Worm (Caenorhabditis elegans) whole organism, late embryonic: ENCODE results near the gene srd-46.

Source experiments
- C38D4.7 ChIP-seq: fragments of 200-800 bp; sonication (Bioruptor generic); optimal IDR thresholded peaks from 2 replicates; lab custom pipeline; 2018; ENCODE audit warnings: mild to moderate bottlenecking, missing genetic modification characterization, moderate library complexity, missing compliant biosample characterization
- F13H6.1 ChIP-seq: sonication (generic microtip); optimal IDR thresholded peaks from 2 replicates; lab custom pipeline; 2016; ENCODE audit warnings: missing genetic modification characterization, missing compliant biosample characterization
- T23F11.4 ChIP-seq: fragments of 200-800 bp; sonication (Bioruptor generic); optimal IDR thresholded peaks from 2 replicates; lab custom pipeline; 2018; ENCODE audit warnings: mild to moderate bottlenecking, missing genetic modification characterization, missing compliant biosample characterization
- Y22D7AL.16 ChIP-seq: sonication (generic microtip); optimal IDR thresholded peaks from 2 replicates; lab custom pipeline; 2016; ENCODE audit warnings: missing genetic modification characterization, missing compliant biosample characterization
- ahr-1 ChIP-seq: sonication (generic microtip); optimal IDR thresholded peaks from 2 replicates; lab custom pipeline; 2016; ENCODE audit warnings: missing genetic modification characterization, missing compliant biosample characterization
- ceh-14 ChIP-seq: sonication (generic microtip); optimal IDR thresholded peaks from 2 replicates; lab custom pipeline; 2016; ENCODE audit warnings: missing genotype, missing genetic modification characterization, missing compliant biosample characterization
- ceh-19 ChIP-seq: fragments of 200-800 bp; sonication (Bioruptor generic); optimal IDR thresholded peaks from 2 replicates; lab custom pipeline; 2018; ENCODE audit warnings: mild to moderate bottlenecking, missing genetic modification characterization, missing compliant biosample characterization
- ceh-22 ChIP-seq: sonication (generic microtip); optimal IDR thresholded peaks from 2 replicates; lab custom pipeline; 2017; ENCODE audit warnings: missing biosample characterization, missing genetic modification characterization
- ceh-24 ChIP-seq: sonication (generic microtip); optimal IDR thresholded peaks from 2 replicates; lab custom pipeline; 2016; ENCODE audit warnings: mild to moderate bottlenecking, missing genetic modification characterization, missing compliant biosample characterization
- ceh-34 ChIP-seq: sonication (generic microtip); optimal IDR thresholded peaks from 2 replicates; lab custom pipeline; 2016; ENCODE audit warnings: mild to moderate bottlenecking, missing genetic modification characterization, missing compliant biosample characterization
- ceh-48 ChIP-seq: sonication (generic microtip); optimal IDR thresholded peaks from 2 replicates; lab custom pipeline; 2016; ENCODE audit warnings: missing genetic modification characterization, inconsistent platforms, missing compliant biosample characterization
- ceh-6 ChIP-seq: fragments of 200-800 bp; sonication (Bioruptor generic); optimal IDR thresholded peaks from 2 replicates; lab custom pipeline; 2018; ENCODE audit warnings: mild to moderate bottlenecking, missing genetic modification characterization, missing compliant biosample characterization
- ceh-9 ChIP-seq: sonication (generic microtip); optimal IDR thresholded peaks from 2 replicates; lab custom pipeline; 2016; ENCODE audit warnings: mild to moderate bottlenecking, missing genetic modification characterization, inconsistent platforms, missing compliant biosample characterization
- che-1 ChIP-seq: sonication (generic microtip); optimal IDR thresholded peaks from 2 replicates; lab custom pipeline; 2016; ENCODE audit warnings: mild to moderate bottlenecking, missing genetic modification characterization, missing compliant biosample characterization
- elt-2 ChIP-seq: sonication (generic microtip); optimal IDR thresholded peaks from 2 replicates; lab custom pipeline; 2016; ENCODE audit warnings: missing genetic modification reagents, missing genetic modification characterization, missing compliant biosample characterization
- elt-4 ChIP-seq: sonication (generic microtip); optimal IDR thresholded peaks from 2 replicates; lab custom pipeline; 2016; ENCODE audit warnings: missing genetic modification characterization, missing compliant biosample characterization
- fkh-10 ChIP-seq: fragments of 150-350 bp; optimal IDR thresholded peaks from 2 replicates; lab custom pipeline; 2014; ENCODE audit warnings: missing biosample characterization, missing genetic modification reagents, missing genetic modification characterization
- fkh-6 ChIP-seq: sonication (generic microtip); optimal IDR thresholded peaks from 2 replicates; lab custom pipeline; 2016; ENCODE audit warnings: missing genetic modification characterization, missing compliant biosample characterization
- gmeb-2 ChIP-seq: sonication (generic microtip); optimal IDR thresholded peaks from 2 replicates; lab custom pipeline; 2016; ENCODE audit warnings: missing genetic modification characterization, inconsistent platforms, missing compliant biosample characterization
- hlh-30 ChIP-seq: sonication (generic microtip); optimal IDR thresholded peaks from 2 replicates; lab custom pipeline; 2017; ENCODE audit warnings: antibody characterized with exemption, missing genetic modification characterization, missing compliant biosample characterization; ENCODE audit not compliant: insufficient read depth
- hlh-8 ChIP-seq: sonication (generic microtip); optimal IDR thresholded peaks from 2 replicates; lab custom pipeline; 2016; ENCODE audit warnings: missing genotype, missing genetic modification characterization, missing compliant biosample characterization
- lim-6 ChIP-seq: sonication (generic microtip); optimal IDR thresholded peaks from 2 replicates; lab custom pipeline; 2016; ENCODE audit warnings: missing genetic modification characterization, missing compliant biosample characterization
- nfya-1 ChIP-seq: sonication (generic microtip); optimal IDR thresholded peaks from 2 replicates; lab custom pipeline; 2017; ENCODE audit warnings: missing genetic modification characterization, mild to moderate bottlenecking, missing compliant biosample characterization, antibody characterized with exemption, moderate library complexity
- nhr-232 ChIP-seq: sonication (generic microtip); optimal IDR thresholded peaks from 2 replicates; lab custom pipeline; 2016; ENCODE audit warnings: missing genetic modification characterization, missing compliant biosample characterization
- npax-4 ChIP-seq: sonication (generic microtip); optimal IDR thresholded peaks from 2 replicates; lab custom pipeline; 2016; ENCODE audit warnings: missing genetic modification characterization, missing compliant biosample characterization
- pax-1 ChIP-seq: fragments of 150-350 bp; optimal IDR thresholded peaks from 2 replicates; lab custom pipeline; 2014; ENCODE audit warnings: missing biosample characterization, missing genetic modification characterization
- pha-2 ChIP-seq: sonication (generic microtip); optimal IDR thresholded peaks from 2 replicates; lab custom pipeline; 2017; ENCODE audit warnings: mild to moderate bottlenecking, missing genetic modification characterization, missing compliant biosample characterization
- pha-4 ChIP-seq: fragments of 150-350 bp; optimal IDR thresholded peaks from 2 replicates; lab custom pipeline; 2018; ENCODE audit warnings: missing biosample characterization, missing genetic modification reagents, missing genetic modification characterization
- pqm-1 ChIP-seq: sonication (generic microtip); optimal IDR thresholded peaks from 2 replicates; lab custom pipeline; 2016; ENCODE audit warnings: missing genetic modification characterization, missing compliant biosample characterization
- ref-2 ChIP-seq: sonication (generic microtip); optimal IDR thresholded peaks from 2 replicates; lab custom pipeline; 2016; ENCODE audit warnings: missing genetic modification characterization, missing compliant biosample characterization
- rnt-1 ChIP-seq: sonication (generic microtip); optimal IDR thresholded peaks from 2 replicates; lab custom pipeline; 2016; ENCODE audit warnings: missing genetic modification characterization, missing compliant biosample characterization
- sdc-2 ChIP-seq: sonication (generic microtip); optimal IDR thresholded peaks from 2 replicates; lab custom pipeline; 2016; ENCODE audit warnings: missing genotype, missing genetic modification characterization, missing compliant biosample characterization
- sox-4 ChIP-seq: sonication (generic microtip); optimal IDR thresholded peaks from 2 replicates; lab custom pipeline; 2017; ENCODE audit warnings: mild to moderate bottlenecking, missing genetic modification characterization, inconsistent platforms, missing compliant biosample characterization
- tbx-2 ChIP-seq: sonication (generic microtip); optimal IDR thresholded peaks from 2 replicates; lab custom pipeline; 2016; ENCODE audit warnings: missing genetic modification characterization, missing compliant biosample characterization
- tbx-7 ChIP-seq: sonication (generic microtip); optimal IDR thresholded peaks from 2 replicates; lab custom pipeline; 2016; ENCODE audit warnings: missing genotype, missing genetic modification characterization, missing compliant biosample characterization
- unc-55 ChIP-seq: sonication (generic microtip); optimal IDR thresholded peaks from 2 replicates; lab custom pipeline; 2017; ENCODE audit warnings: missing biosample characterization, missing genetic modification reagents, missing genetic modification characterization
- zip-5 ChIP-seq: sonication (generic microtip); optimal IDR thresholded peaks from 2 replicates; lab custom pipeline; 2016; ENCODE audit warnings: missing genetic modification characterization, missing compliant biosample characterization

The srd-46 gene

ce11 chrX:12341338-12341737 is 9.4 kb downstream of the srd-46 start, which contains the start of gene zig-2:
Gene zig-2 (minus strand): TSS chrX:12341438.
- TF ChIP-seq gmeb-2 (no peak), Y22D7AL.16 (tag; lab: Kevin White, UChicago) (no peak), T23F11.4 (GFP tag; lab: Kevin White, UChicago) (no peak), pha-2 (tag; lab: Kevin White, UChicago) (no peak), tbx-7 (tag; lab: Kevin White, UChicago) (no peak), npax-4 (no peak), hlh-30 (tag; lab: Kevin White, UChicago) (no peak), nfya-1 (tag; lab: Kevin White, UChicago) (no peak), unc-55 (no peak), zip-5 (tag; lab: Kevin White, UChicago) (no peak), ceh-19 (GFP tag; lab: Kevin White, UChicago) (no peak)

- no peak for TF ChIP-seq fkh-10
- no peak for TF ChIP-seq tbx-2
- TF ChIP-seq ref-2 (tag; lab: Kevin White, UChicago): no peak
- no peak for TF ChIP-seq ahr-1 (tag; lab: Kevin White, UChicago)
- no peak for TF ChIP-seq ceh-48 (tag; lab: Kevin White, UChicago)
- TF ChIP-seq pha-4 (tag; lab: Kevin White, UChicago): no peak
- TF ChIP-seq hlh-30 (tag; lab: Kevin White, UChicago): no peak
- TF ChIP-seq sox-4: no peak
- no peak for TF ChIP-seq tbx-7 (tag; lab: Kevin White, UChicago)
- TF ChIP-seq fkh-6: no peak
- TF ChIP-seq rnt-1 (tag; lab: Kevin White, UChicago): no peak
- no peak for TF ChIP-seq pax-1 (tag; lab: Kevin White, UChicago)
- TF ChIP-seq C38D4.7 (GFP tag; lab: Kevin White, UChicago): no peak
- TF ChIP-seq ceh-34: no peak
- TF ChIP-seq F13H6.1 (tag; lab: Kevin White, UChicago): no peak
- TF ChIP-seq ceh-22 (tag; lab: Kevin White, UChicago): no peak
Measured at ce11 chrX:12343279-12343678, 11.4 kb downstream of the srd-46 start, which contains the start of the genes nspc-9 and nspc-10. Gene nspc-9 (minus strand): TSS chrX:12343379. Gene nspc-10 (plus strand): TSS chrX:12343609.

ce11 chrX:12346729-12347128 is 14.8 kb downstream of the srd-46 start, which contains the start of gene F42F12.11:
Gene F42F12.11 (plus strand): TSS chrX:12347029.
- no peak for TF ChIP-seq ref-2 (tag; lab: Kevin White, UChicago)
- no peak for TF ChIP-seq ceh-48 (tag; lab: Kevin White, UChicago)
- no peak for TF ChIP-seq F13H6.1 (tag; lab: Kevin White, UChicago)
- TF ChIP-seq hlh-8 (tag; lab: Kevin White, UChicago): no peak

ce11 chrX:12347822-12348221 is 15.9 kb downstream of the srd-46 start:
- TF ChIP-seq F13H6.1 (tag; lab: Kevin White, UChicago): no peak
- no peak for TF ChIP-seq ceh-19 (GFP tag; lab: Kevin White, UChicago)
- no peak for TF ChIP-seq elt-4
- no peak for TF ChIP-seq Y22D7AL.16 (tag; lab: Kevin White, UChicago)
- no peak for TF ChIP-seq hlh-30 (tag; lab: Kevin White, UChicago)
- TF ChIP-seq ceh-24 (tag; lab: Kevin White, UChicago): no peak
- TF ChIP-seq hlh-8 (tag; lab: Kevin White, UChicago): no peak
- peak; percentile 3 for TF ChIP-seq ceh-14 (tag; lab: Kevin White, UChicago)
- peak; percentile 30 for TF ChIP-seq che-1
- peak; percentile 36 for TF ChIP-seq nhr-232 (tag; lab: Kevin White, UChicago)
- peak; percentile 31 for TF ChIP-seq ceh-6 (GFP tag; lab: Kevin White, UChicago)
- TF ChIP-seq elt-2: peak; percentile 25
- TF ChIP-seq ceh-9: no peak
- peak; percentile 63 for TF ChIP-seq sdc-2 (tag; lab: Kevin White, UChicago)
- no peak for TF ChIP-seq pqm-1
- TF ChIP-seq lim-6 (tag; lab: Kevin White, UChicago): no peak
- TF ChIP-seq npax-4: no peak
